Worm (Caenorhabditis elegans): ENCODE results near the gene grd-16.

DNA sequence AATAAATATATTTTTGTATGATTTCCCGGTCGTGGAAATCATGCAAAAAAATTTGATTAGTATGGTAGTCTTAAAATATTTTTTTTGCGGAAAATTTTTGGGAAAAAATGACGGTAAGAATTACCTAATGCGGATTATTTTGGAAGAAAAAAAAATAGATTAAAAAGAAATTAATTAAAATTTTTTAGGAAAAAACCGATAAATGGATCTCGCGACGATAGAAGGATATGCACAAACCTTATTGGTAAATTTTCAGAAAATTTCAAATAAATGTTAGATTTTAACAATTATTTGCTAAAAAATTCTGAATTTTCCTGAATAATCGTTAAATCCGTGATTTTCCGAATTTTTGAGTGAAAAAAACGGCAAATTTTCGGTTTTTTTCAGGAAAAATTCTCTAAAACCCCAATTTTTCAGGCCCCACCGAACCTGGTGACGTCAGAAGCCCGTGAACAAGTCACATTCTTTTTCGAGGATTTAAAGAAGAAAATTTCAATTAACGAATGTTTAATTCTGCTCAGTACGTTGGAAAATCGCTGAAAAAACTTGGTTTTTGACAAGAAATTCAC lies 21.2 kb downstream of the grd-16 start, which contains the start of gene Y69A2AR.16:
- TF ChIP-seq nhr-90 (tag; optimal IDR thresholded peaks at IDR 0.05) (no peak), repo-1 (tag; optimal IDR thresholded peaks at IDR 0.05) (peak; percentile 72)

Data from whole organism, young adult.